Fruit fly (Drosophila melanogaster) whole organism, embryonic: ENCODE results near the gene Mical.

ENCODE experiments used
- CG10654 ChIP-seq: fragments of 200-800 bp; sonication (Bioruptor generic); optimal IDR thresholded peaks from 2 replicates; lab custom pipeline; 2016; ENCODE audit warnings: missing biosample characterization, missing genetic modification characterization
- CG11398 ChIP-seq: fragments of 200-800 bp; sonication (Bioruptor generic); optimal IDR thresholded peaks from 2 replicates; lab custom pipeline; 2016; ENCODE audit warnings: missing biosample characterization, missing genetic modification characterization
- CG11695 ChIP-seq: fragments of 200-800 bp; sonication (Bioruptor generic); IDR thresholded peaks from 3 replicates; pipeline ENCODE4 v1.3.6; 2022; ENCODE audit warnings: missing biosample characterization, missing genetic modification characterization
- CG12219 ChIP-seq: fragments of 200-800 bp; sonication (Bioruptor generic); optimal IDR thresholded peaks from 3 replicates; lab custom pipeline; 2018; ENCODE audit warnings: missing biosample characterization, mild to moderate bottlenecking, missing genetic modification characterization
- CG1529 ChIP-seq: fragments of 200-800 bp; sonication (Bioruptor generic); optimal IDR thresholded peaks from 3 replicates; lab custom pipeline; 2018; ENCODE audit warnings: missing biosample characterization, missing genetic modification characterization
- CG15601 ChIP-seq: fragments of 200-800 bp; sonication (Bioruptor generic); optimal IDR thresholded peaks from 3 replicates; lab custom pipeline; 2019; ENCODE audit warnings: missing biosample characterization, mild to moderate bottlenecking, missing genetic modification characterization, moderate library complexity
- CG1647 ChIP-seq: fragments of 200-800 bp; sonication (Bioruptor generic); optimal IDR thresholded peaks from 3 replicates; lab custom pipeline; 2016; ENCODE audit warnings: missing biosample characterization, missing genetic modification characterization
- CG2120 ChIP-seq: fragments of 200-800 bp; sonication (Bioruptor generic); optimal IDR thresholded peaks from 3 replicates; lab custom pipeline; 2016; ENCODE audit warnings: missing biosample characterization, missing genetic modification characterization
- CG2202 ChIP-seq: fragments of 200-800 bp; sonication (Bioruptor generic); optimal IDR thresholded peaks from 2 replicates; lab custom pipeline; 2018; ENCODE audit warnings: missing biosample characterization, mild to moderate bottlenecking, missing genetic modification characterization
- CG32532 ChIP-seq: fragments of 200-800 bp; sonication (Bioruptor generic); IDR thresholded peaks from 2 replicates; pipeline ENCODE4 v1.3.6; 2022; ENCODE audit warnings: missing biosample characterization, missing genetic modification characterization
- CG3281 ChIP-seq: fragments of 200-800 bp; sonication (Bioruptor generic); optimal IDR thresholded peaks from 3 replicates; lab custom pipeline; 2017; ENCODE audit warnings: missing biosample characterization, mild to moderate bottlenecking, missing genetic modification characterization
- CG33557 ChIP-seq: fragments of 200-800 bp; sonication (Bioruptor generic); optimal IDR thresholded peaks from 2 replicates; lab custom pipeline; 2019; ENCODE audit warnings: missing biosample characterization, mild to moderate bottlenecking, missing genetic modification characterization, moderate library complexity
- CG4360 ChIP-seq: fragments of 200-800 bp; sonication (Bioruptor generic); IDR thresholded peaks from 2 replicates; pipeline ENCODE4 v1.3.6; 2022; ENCODE audit warnings: missing biosample characterization, missing genetic modification characterization
- CG4617 ChIP-seq: fragments of 200-800 bp; sonication (Bioruptor generic); optimal IDR thresholded peaks from 3 replicates; lab custom pipeline; 2016; ENCODE audit warnings: missing biosample characterization, missing genetic modification characterization, borderline replicate concordance
- CG5245 ChIP-seq: fragments of 200-800 bp; sonication (Bioruptor generic); optimal IDR thresholded peaks from 3 replicates; lab custom pipeline; 2016; ENCODE audit warnings: missing biosample characterization, missing genetic modification characterization
- CG6654 ChIP-seq: fragments of 200-800 bp; sonication (Bioruptor generic); optimal IDR thresholded peaks from 2 replicates; lab custom pipeline; 2017; ENCODE audit warnings: missing biosample characterization, mild to moderate bottlenecking, missing genetic modification characterization
- CG7928 ChIP-seq: fragments of 200-800 bp; sonication (Bioruptor generic); optimal IDR thresholded peaks from 2 replicates; lab custom pipeline; 2017; ENCODE audit warnings: missing biosample characterization, mild to moderate bottlenecking, missing genetic modification characterization
- CG8359 ChIP-seq: fragments of 200-800 bp; sonication (Bioruptor generic); optimal IDR thresholded peaks from 2 replicates; lab custom pipeline; 2017; ENCODE audit warnings: missing biosample characterization, mild to moderate bottlenecking, missing genetic modification characterization, borderline replicate concordance
- CHES-1-like ChIP-seq: fragments of 200-800 bp; sonication (Bioruptor generic); optimal IDR thresholded peaks from 2 replicates; lab custom pipeline; 2016; ENCODE audit warnings: missing biosample characterization, missing genetic modification characterization
- Dip2 ChIP-seq: fragments of 200-800 bp; sonication (Bioruptor generic); IDR thresholded peaks from 2 replicates; pipeline ENCODE4 v1.3.6; 2022; ENCODE audit warnings: missing biosample characterization, missing genetic modification characterization
- Dip3 ChIP-seq: fragments of 200-800 bp; sonication (Bioruptor generic); optimal IDR thresholded peaks from 3 replicates; lab custom pipeline; 2016; ENCODE audit warnings: missing biosample characterization, missing genetic modification characterization
- HLH4C ChIP-seq: fragments of 200-800 bp; sonication (Bioruptor generic); IDR thresholded peaks from 3 replicates; pipeline ENCODE4 v1.3.6; 2022; ENCODE audit warnings: missing biosample characterization, missing genetic modification characterization; ENCODE audit not compliant: partially characterized antibody
- HmgZ ChIP-seq: fragments of 200-800 bp; sonication (Bioruptor generic); optimal IDR thresholded peaks from 2 replicates; lab custom pipeline; 2018; ENCODE audit warnings: missing biosample characterization, mild to moderate bottlenecking, missing genetic modification characterization
- Lhr ChIP-seq: fragments of 200-800 bp; sonication (Bioruptor generic); optimal IDR thresholded peaks from 3 replicates; lab custom pipeline; 2017; ENCODE audit warnings: mild to moderate bottlenecking, missing biosample characterization, missing genetic modification reagents, missing genetic modification characterization
- MBD-R2 ChIP-seq: fragments of 200-800 bp; sonication (Bioruptor generic); IDR thresholded peaks from 2 replicates; pipeline ENCODE4 v1.3.6; 2022; ENCODE audit warnings: missing biosample characterization, missing genetic modification characterization
- Mad ChIP-seq: fragments of 200-800 bp; sonication (Bioruptor generic); optimal IDR thresholded peaks from 2 replicates; lab custom pipeline; 2016; ENCODE audit warnings: missing biosample characterization, missing genetic modification characterization
- Med ChIP-seq: fragments of 200-800 bp; sonication (Bioruptor generic); peaks from one replicate; lab custom pipeline; 2016; ENCODE audit warnings: missing biosample characterization, missing genetic modification characterization, mild to moderate bottlenecking, inconsistent platforms, moderate library complexity
- Side ChIP-seq: fragments of 200-800 bp; sonication (Bioruptor generic); optimal IDR thresholded peaks from 2 replicates; lab custom pipeline; 2016; ENCODE audit warnings: missing biosample characterization, missing genetic modification characterization
- Ssrp ChIP-seq: fragments of 200-800 bp; sonication (Bioruptor generic); optimal IDR thresholded peaks from 2 replicates; lab custom pipeline; 2018; ENCODE audit warnings: missing biosample characterization, mild to moderate bottlenecking, missing genetic modification characterization, moderate library complexity
- Taf1 ChIP-seq: fragments of 200-800 bp; sonication (Bioruptor generic); IDR thresholded peaks from 2 replicates; pipeline ENCODE4 v1.3.6; 2022; ENCODE audit warnings: missing biosample characterization, missing genetic modification characterization
- Usf ChIP-seq: fragments of 200-800 bp; sonication (Bioruptor generic); optimal IDR thresholded peaks from 2 replicates; lab custom pipeline; 2017; ENCODE audit warnings: missing genotype, missing biosample characterization, missing genetic modification characterization
- bab2 ChIP-seq: fragments of 200-800 bp; sonication (Bioruptor generic); optimal IDR thresholded peaks from 2 replicates; lab custom pipeline; 2016; ENCODE audit warnings: missing biosample characterization, missing genetic modification characterization
- btn ChIP-seq: fragments of 200-800 bp; sonication (Bioruptor generic); optimal IDR thresholded peaks from 2 replicates; lab custom pipeline; 2016; ENCODE audit warnings: missing biosample characterization, missing genetic modification characterization
- crp ChIP-seq, 2 experiments: fragments of 200-800 bp; sonication (Bioruptor generic); optimal IDR thresholded peaks; 2 replicates in 1 of 2; 3 replicates in 1 of 2; lab custom pipeline; 2017; ENCODE audit warnings: missing biosample characterization in 2 of 2, missing genetic modification characterization in 2 of 2, mild to moderate bottlenecking in 1 of 2, moderate library complexity in 1 of 2
- dysf ChIP-seq: fragments of 200-800 bp; sonication (Bioruptor generic); IDR thresholded peaks from 3 replicates; pipeline ENCODE4 v1.3.6; 2022; ENCODE audit warnings: missing biosample characterization, missing genetic modification characterization
- esg ChIP-seq: fragments of 200-800 bp; sonication (Bioruptor generic); conservative IDR thresholded peaks from 2 replicates; pipeline ENCODE4 v1.3.6; 2022; ENCODE audit warnings: missing biosample characterization, missing genetic modification characterization
- fd96Cb ChIP-seq: fragments of 200-800 bp; sonication (Bioruptor generic); optimal IDR thresholded peaks from 2 replicates; lab custom pipeline; 2018; ENCODE audit warnings: missing biosample characterization, mild to moderate bottlenecking, missing genetic modification characterization, moderate library complexity
- fru ChIP-seq: fragments of >200 bp; optimal IDR thresholded peaks from 2 replicates; lab custom pipeline; 2017
- gcm2 ChIP-seq: fragments of 200-800 bp; sonication (Bioruptor generic); optimal IDR thresholded peaks from 2 replicates; lab custom pipeline; 2016; ENCODE audit warnings: missing biosample characterization, missing genetic modification characterization
- inv ChIP-seq: fragments of 200-800 bp; sonication (Bioruptor generic); IDR thresholded peaks from 2 replicates; pipeline ENCODE4 v1.3.6; 2022; ENCODE audit warnings: missing biosample characterization, missing genetic modification characterization; ENCODE audit not compliant: partially characterized antibody
- mam ChIP-seq: fragments of 200-800 bp; sonication (Bioruptor generic); optimal IDR thresholded peaks from 3 replicates; lab custom pipeline; 2016; ENCODE audit warnings: missing biosample characterization, missing genetic modification characterization
- onecut ChIP-seq: fragments of 200-800 bp; sonication (Bioruptor generic); IDR thresholded peaks from 2 replicates; pipeline ENCODE4 v1.3.6; 2022; ENCODE audit warnings: missing biosample characterization, missing genetic modification characterization
- psq ChIP-seq: fragments of 200-800 bp; sonication (Bioruptor generic); optimal IDR thresholded peaks from 2 replicates; lab custom pipeline; 2017; ENCODE audit warnings: missing biosample characterization, missing genetic modification characterization
- pzg ChIP-seq: fragments of 200-800 bp; sonication (Bioruptor generic); optimal IDR thresholded peaks from 3 replicates; lab custom pipeline; 2018; ENCODE audit warnings: missing biosample characterization, mild to moderate bottlenecking, missing genetic modification characterization, moderate library complexity
- sc ChIP-seq, 3 experiments: fragments of >200 bp in 2 of 3; fragments of 200-800 bp in 1 of 3; sonication (Bioruptor generic) in 1 of 3; optimal IDR thresholded peaks; 2 replicates in 2 of 3; 3 replicates in 1 of 3; lab custom pipeline; 2017; ENCODE audit warnings: mild to moderate bottlenecking in 1 of 3, missing biosample characterization in 1 of 3, missing genetic modification characterization in 1 of 3, missing genetic modification reagents in 1 of 3
- sob ChIP-seq: fragments of 200-800 bp; sonication (Bioruptor generic); IDR thresholded peaks from 2 replicates; pipeline ENCODE4 v1.3.6; 2022; ENCODE audit warnings: missing biosample characterization, missing genetic modification characterization
- tll ChIP-seq, 2 experiments: fragments of 200-800 bp in 1 of 2; fragments of >200 bp in 1 of 2; sonication (Bioruptor generic) in 1 of 2; optimal IDR thresholded peaks; 2 replicates each; lab custom pipeline; 2017 to 2019; ENCODE audit warnings: missing biosample characterization in 2 of 2, missing genetic modification characterization in 2 of 2, mild to moderate bottlenecking in 1 of 2, moderate library complexity in 1 of 2
- trem ChIP-seq: fragments of 200-800 bp; optimal IDR thresholded peaks from 3 replicates; lab custom pipeline; 2019; ENCODE audit warnings: missing biosample characterization, mild to moderate bottlenecking, missing genetic modification characterization, moderate library complexity

Mical gene

dm6 chr3R:10078468-10079143, 35.9 kb upstream of the Mical start (continued):
- TF ChIP-seq CG8359 (GFP tag; lab: Kevin White, UChicago) (no peak), CG5245 (GFP tag; lab: Kevin White, UChicago) (no peak)
- TF ChIP-seq, all 482 proteins: peak for 0

DNA sequence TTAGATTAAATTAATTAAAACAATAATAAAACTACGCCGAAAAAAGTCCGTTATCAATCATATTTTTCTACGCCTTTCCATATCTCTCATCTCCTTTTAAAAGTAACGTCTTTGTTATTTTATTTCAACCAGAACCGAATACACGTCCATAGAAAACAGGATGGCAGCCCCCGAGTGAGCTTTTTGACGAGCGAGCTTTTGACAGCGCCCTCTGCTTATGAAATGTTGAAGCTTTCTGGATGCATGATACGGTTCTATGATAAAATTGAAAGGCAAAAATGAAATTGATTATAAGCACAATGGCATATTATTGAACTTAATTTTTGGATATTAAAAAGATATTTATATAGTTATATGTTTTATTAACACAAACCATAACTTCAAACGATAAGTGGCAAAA, 34.0 kb upstream of the Mical start:
- TF ChIP-seq pzg (GFP tag; lab: Kevin White, UChicago) (peak; percentile 29), MBD-R2 (no peak), CG2120 (GFP tag; lab: Kevin White, UChicago) (peak; percentile 6), crp (GFP tag; optimal IDR thresholded peaks at IDR 0.05; lab: Kevin White, UChicago) (no peak), sob (GFP tag; lab: Robert Waterston, UW) (no peak), psq (GFP tag; lab: Kevin White, UChicago) (no peak), esg (GFP tag; lab: Robert Waterston, UW) (no peak), CG32532 (GFP tag; lab: Robert Waterston, UW) (peak; percentile 27; the same call in 1 of the 2 replicates), CG15601 (tag; lab: Kevin White, UChicago) (peak; percentile 100), Side (GFP tag; lab: Kevin White, UChicago) (no peak), sc (optimal IDR thresholded peaks at IDR 0.05; lab: Kevin White, UChicago) (no peak), sc (GFP tag; optimal IDR thresholded peaks at IDR 0.05; lab: Kevin White, UChicago) (no peak), gcm2 (GFP tag; lab: Kevin White, UChicago) (no peak), fru (no peak), CG6654 (no peak), mam (GFP tag; lab: Kevin White, UChicago) (no peak), fd96Cb (tag; lab: Kevin White, UChicago) (no peak), CG4617 (GFP tag; lab: Kevin White, UChicago) (no peak), Taf1 (GFP tag; lab: Robert Waterston, UW) (no peak), Dip2 (GFP tag; lab: Robert Waterston, UW) (peak; percentile 89), CG3281 (no peak), bab2 (no peak), CG2202 (tag; lab: Kevin White, UChicago) (no peak), HmgZ (peak; percentile 28), tll (GFP tag; optimal IDR thresholded peaks at IDR 0.05; lab: Kevin White, UChicago) (no peak), Mad (GFP tag; lab: Kevin White, UChicago) (no peak), CG1647 (GFP tag; lab: Kevin White, UChicago) (no peak), HLH4C (GFP tag; lab: Robert Waterston, UW) (no peak), Ssrp (no peak), Lhr (peak; percentile 20), trem (tag; lab: Kevin White, UChicago) (peak; percentile 95), Usf (no peak), inv (no peak), CG7928 (GFP tag; lab: Kevin White, UChicago) (no peak), CG1529 (GFP tag; lab: Kevin White, UChicago) (no peak), btn (no peak), Dip3 (no peak), CG10654 (GFP tag; lab: Kevin White, UChicago) (no peak), CG11398 (GFP tag; lab: Kevin White, UChicago) (no peak), CG12219 (GFP tag; lab: Kevin White, UChicago) (no peak), CG33557 (GFP tag; lab: Kevin White, UChicago) (no peak), CHES-1-like (no peak), onecut (GFP tag; lab: Robert Waterston, UW) (peak; percentile 17; the same call in 1 of the 2 replicates), CG11695 (GFP tag; lab: Robert Waterston, UW) (no peak), CG4360 (GFP tag; lab: Robert Waterston, UW) (no peak), Med (peak; percentile 68), dysf (GFP tag; lab: Robert Waterston, UW) (no peak)
